Worm (Caenorhabditis elegans) whole organism, midembryonic: ENCODE results near the gene srx-47.

Experiments
- T22C8.4 ChIP-seq: fragments of 200-800 bp; sonication (Bioruptor generic); IDR thresholded peaks from 2 replicates; pipeline ENCODE4 v1.3.6; 2022; ENCODE audit warnings: missing genetic modification characterization, missing compliant biosample characterization
- cog-1 ChIP-seq: sonication (generic microtip); optimal IDR thresholded peaks from 2 replicates; lab custom pipeline; 2016; ENCODE audit warnings: missing genetic modification characterization, missing compliant biosample characterization
- flt-1 ChIP-seq: fragments of 200-800 bp; sonication (Bioruptor generic); IDR thresholded peaks from 2 replicates; pipeline ENCODE4 v1.3.6; 2022; ENCODE audit warnings: missing genetic modification characterization, missing compliant biosample characterization
- klf-2 ChIP-seq: fragments of 200-800 bp; sonication (Bioruptor generic); conservative IDR thresholded peaks from 2 replicates; pipeline ENCODE4 v1.3.6; 2022; ENCODE audit warnings: missing genetic modification reagents, missing genetic modification characterization, missing compliant biosample characterization
- med-1 ChIP-seq: sonication (generic microtip); optimal IDR thresholded peaks from 2 replicates; lab custom pipeline; 2017; ENCODE audit warnings: missing genetic modification characterization, mild to moderate bottlenecking, missing compliant biosample characterization, antibody characterized with exemption, missing genetic modification reagents; ENCODE audit not compliant: insufficient read depth
- ref-1 ChIP-seq: fragments of 200-800 bp; sonication (Bioruptor generic); conservative IDR thresholded peaks from 2 replicates; pipeline ENCODE4 v1.3.6; 2022; ENCODE audit warnings: missing genetic modification reagents, missing genetic modification characterization, missing compliant biosample characterization
- tab-1 ChIP-seq: fragments of 200-800 bp; sonication (Bioruptor generic); IDR thresholded peaks from 2 replicates; pipeline ENCODE4 v1.3.6; 2022; ENCODE audit warnings: missing genetic modification characterization, missing compliant biosample characterization
- ztf-23 ChIP-seq: fragments of 200-800 bp; sonication (Bioruptor generic); IDR thresholded peaks from 2 replicates; pipeline ENCODE4 v1.3.6; 2022; ENCODE audit warnings: missing genetic modification reagents, missing genetic modification characterization, missing compliant biosample characterization
- ztf-29 ChIP-seq: fragments of 200-800 bp; sonication (Bioruptor generic); IDR thresholded peaks from 2 replicates; pipeline ENCODE4 v1.3.6; 2022; ENCODE audit warnings: missing genetic modification reagents, missing genetic modification characterization, missing compliant biosample characterization

srx-47 gene

DNA sequence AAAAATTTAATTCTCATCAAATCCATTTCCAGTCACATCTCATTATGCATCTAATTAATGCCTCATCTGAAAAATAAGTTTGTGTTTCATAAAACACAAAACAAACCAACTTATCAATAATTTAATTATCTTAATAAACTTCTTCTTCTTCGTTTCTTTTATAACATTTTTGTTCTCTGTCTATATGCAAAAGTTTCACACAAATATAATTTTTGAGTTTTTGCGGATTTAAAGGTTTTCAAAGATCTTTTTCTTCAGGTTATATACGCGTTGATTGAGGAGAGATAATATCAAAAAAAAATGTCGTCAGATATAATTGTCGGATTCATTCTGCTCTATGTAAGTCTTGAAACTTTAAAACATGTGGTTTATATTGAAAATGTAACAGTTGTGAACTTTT, at the start of gene srx-47:
Gene srx-47, plus strand, starts transcription at position 301 of the 400 bp plus-strand sequence.
- TF ChIP-seq ztf-29 (GFP tag; lab: Robert Waterston, UW) (no peak), T22C8.4 (GFP tag; lab: Robert Waterston, UW) (no peak), ztf-23 (GFP tag; lab: Robert Waterston, UW) (no peak), med-1 (GFP tag; lab: Kevin White, UChicago) (no peak), ref-1 (GFP tag; lab: Robert Waterston, UW) (no peak), klf-2 (GFP tag; lab: Robert Waterston, UW) (no peak), flt-1 (no peak)

ce11 chrV:9303026-9303425, 46.8 kb upstream of the srx-47 start, which contains the start of gene nhr-39:
Gene nhr-39 (plus strand): TSS chrV:9303326.
- no peak for TF ChIP-seq ztf-29 (GFP tag; lab: Robert Waterston, UW)
- TF ChIP-seq tab-1 (GFP tag; lab: Robert Waterston, UW) = no peak
- no peak for TF ChIP-seq med-1 (GFP tag; lab: Kevin White, UChicago)
- no peak for TF ChIP-seq flt-1
- no peak for TF ChIP-seq ztf-23 (GFP tag; lab: Robert Waterston, UW)
- TF ChIP-seq klf-2 (GFP tag; lab: Robert Waterston, UW) = no peak
- TF ChIP-seq T22C8.4 (GFP tag; lab: Robert Waterston, UW) = no peak
- no peak for TF ChIP-seq ref-1 (GFP tag; lab: Robert Waterston, UW)
- TF ChIP-seq cog-1 (tag; lab: Kevin White, UChicago) = no peak

DNA sequence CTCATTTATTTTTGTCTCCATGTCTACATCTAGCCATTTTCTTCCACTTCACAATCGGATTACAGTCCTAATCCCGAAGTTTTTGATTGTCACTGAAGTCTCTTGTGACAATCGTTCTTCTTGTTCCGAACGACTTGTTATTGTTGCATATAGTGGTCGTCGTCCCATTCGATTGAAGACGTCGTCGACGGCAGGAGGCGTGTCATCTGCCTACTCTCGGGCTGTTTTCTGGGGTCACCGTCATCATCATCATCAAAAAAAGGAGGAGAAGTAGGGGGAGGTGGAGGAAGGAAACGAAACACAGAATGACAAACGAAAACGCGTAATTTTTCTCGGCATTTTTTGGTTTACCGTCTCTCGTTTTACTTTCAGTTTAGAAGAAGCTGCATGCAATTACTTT, 44.7 kb upstream of the srx-47 start, which contains the start of gene F44A2.3:
Gene F44A2.3, plus strand, starts transcription at position 301 of the 400 bp plus-strand sequence.
- no peak for TF ChIP-seq cog-1 (tag; lab: Kevin White, UChicago)
- no peak for TF ChIP-seq klf-2 (GFP tag; lab: Robert Waterston, UW)
- TF ChIP-seq ztf-23 (GFP tag; lab: Robert Waterston, UW) = no peak
- no peak for TF ChIP-seq T22C8.4 (GFP tag; lab: Robert Waterston, UW)
- no peak for TF ChIP-seq flt-1
- TF ChIP-seq med-1 (GFP tag; lab: Kevin White, UChicago) = no peak
- no peak for TF ChIP-seq tab-1 (GFP tag; lab: Robert Waterston, UW)
- TF ChIP-seq ztf-29 (GFP tag; lab: Robert Waterston, UW) = no peak
- no peak for TF ChIP-seq ref-1 (GFP tag; lab: Robert Waterston, UW)

ce11 chrV:9312377-9312776, 37.4 kb upstream of the srx-47 start:
- TF ChIP-seq T22C8.4 (GFP tag; lab: Robert Waterston, UW) = no peak
- TF ChIP-seq tab-1 (GFP tag; lab: Robert Waterston, UW) = no peak
- no peak for TF ChIP-seq med-1 (GFP tag; lab: Kevin White, UChicago)
- no peak for TF ChIP-seq klf-2 (GFP tag; lab: Robert Waterston, UW)
- TF ChIP-seq flt-1 = no peak

ce11 chrV:9314408-9314807, 35.4 kb upstream of the srx-47 start:
- no peak for TF ChIP-seq T22C8.4 (GFP tag; lab: Robert Waterston, UW)
- no peak for TF ChIP-seq ztf-23 (GFP tag; lab: Robert Waterston, UW)
- no peak for TF ChIP-seq cog-1 (tag; lab: Kevin White, UChicago)
- TF ChIP-seq flt-1 = no peak
- TF ChIP-seq tab-1 (GFP tag; lab: Robert Waterston, UW) = no peak
- TF ChIP-seq med-1 (GFP tag; lab: Kevin White, UChicago) = no peak
- no peak for TF ChIP-seq ztf-29 (GFP tag; lab: Robert Waterston, UW)
- TF ChIP-seq ref-1 (GFP tag; lab: Robert Waterston, UW) = no peak
- no peak for TF ChIP-seq klf-2 (GFP tag; lab: Robert Waterston, UW)

ce11 chrV:9316970-9317369, 32.8 kb upstream of the srx-47 start:
- no peak for TF ChIP-seq T22C8.4 (GFP tag; lab: Robert Waterston, UW)
- no peak for TF ChIP-seq klf-2 (GFP tag; lab: Robert Waterston, UW)
- no peak for TF ChIP-seq med-1 (GFP tag; lab: Kevin White, UChicago)
- TF ChIP-seq ref-1 (GFP tag; lab: Robert Waterston, UW) = no peak
- TF ChIP-seq flt-1 = no peak
- TF ChIP-seq ztf-29 (GFP tag; lab: Robert Waterston, UW) = no peak
- no peak for TF ChIP-seq ztf-23 (GFP tag; lab: Robert Waterston, UW)
- TF ChIP-seq cog-1 (tag; lab: Kevin White, UChicago) = no peak
- TF ChIP-seq tab-1 (GFP tag; lab: Robert Waterston, UW) = no peak

DNA sequence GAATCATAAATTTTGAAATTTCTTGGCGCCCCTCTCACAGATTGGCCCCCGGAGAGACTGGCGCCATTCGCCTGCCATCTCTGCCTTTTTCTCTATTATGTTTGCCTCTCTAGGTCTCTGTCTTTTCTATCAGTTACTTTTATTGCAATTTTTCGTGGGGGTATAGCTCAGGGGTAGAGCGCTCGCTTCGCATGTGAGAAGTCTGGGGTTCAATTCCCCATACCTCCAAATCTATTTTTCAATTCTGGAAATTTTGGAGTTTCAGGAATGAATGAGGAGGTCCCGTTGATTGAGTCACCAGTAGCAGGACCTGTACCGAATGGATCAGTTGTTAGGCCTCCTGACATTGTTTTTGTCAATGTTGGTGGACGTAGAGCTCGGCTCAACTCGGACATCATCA, 31.7 kb upstream of the srx-47 start, which contains the start of gene kvs-3:
Gene kvs-3, plus strand, starts transcription at position 266 of the 400 bp plus-strand sequence.
- TF ChIP-seq T22C8.4 (GFP tag; lab: Robert Waterston, UW) = peak; percentile 63
- TF ChIP-seq flt-1 = no peak
- TF ChIP-seq klf-2 (GFP tag; lab: Robert Waterston, UW) = 0 out of 2 replicates have a peak, but pooled peaks have one; percentile 47
- TF ChIP-seq cog-1 (tag; lab: Kevin White, UChicago) = no peak
- 0 out of 2 replicates have a peak, but pooled peaks have one; percentile 15 for TF ChIP-seq ref-1 (GFP tag; lab: Robert Waterston, UW)
- TF ChIP-seq tab-1 (GFP tag; lab: Robert Waterston, UW) = 0 out of 2 replicates have a peak, but pooled peaks have one; percentile 66
- no peak for TF ChIP-seq ztf-29 (GFP tag; lab: Robert Waterston, UW)
- TF ChIP-seq med-1 (GFP tag; lab: Kevin White, UChicago) = peak; percentile 26
- peak; percentile 82 for TF ChIP-seq ztf-23 (GFP tag; lab: Robert Waterston, UW)

DNA sequence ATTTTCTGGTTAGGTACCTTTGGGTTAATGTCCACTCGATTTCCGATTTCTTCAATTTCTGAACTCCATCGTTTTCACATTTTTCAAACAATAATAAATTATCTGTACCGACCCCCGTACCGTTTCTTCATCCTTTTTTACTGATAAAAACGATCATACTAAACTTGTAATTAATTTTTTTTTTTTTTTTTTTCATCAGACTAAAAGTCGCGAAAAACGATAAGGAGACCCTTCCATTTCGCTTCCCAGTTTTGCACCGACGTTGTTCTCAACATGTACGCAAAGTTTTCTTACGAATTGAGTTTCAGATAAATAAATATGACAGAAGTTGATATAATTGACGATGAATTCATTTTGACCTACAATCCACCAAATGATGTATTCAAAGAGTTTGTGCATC, 28.6 kb upstream of the srx-47 start, which contains the start of gene F44A2.7:
Gene F44A2.7, plus strand, starts transcription at position 301 of the 400 bp plus-strand sequence.
- TF ChIP-seq flt-1 = no peak
- no peak for TF ChIP-seq ztf-29 (GFP tag; lab: Robert Waterston, UW)
- TF ChIP-seq ztf-23 (GFP tag; lab: Robert Waterston, UW) = no peak
- no peak for TF ChIP-seq T22C8.4 (GFP tag; lab: Robert Waterston, UW)
- no peak for TF ChIP-seq ref-1 (GFP tag; lab: Robert Waterston, UW)
- no peak for TF ChIP-seq klf-2 (GFP tag; lab: Robert Waterston, UW)
- TF ChIP-seq med-1 (GFP tag; lab: Kevin White, UChicago) = no peak
- TF ChIP-seq tab-1 (GFP tag; lab: Robert Waterston, UW) = no peak
- TF ChIP-seq cog-1 (tag; lab: Kevin White, UChicago) = no peak

- TF ChIP-seq klf-2 (GFP tag; lab: Robert Waterston, UW) (no peak), ztf-29 (GFP tag; lab: Robert Waterston, UW) (no peak)
Measured at ce11 chrV:9322886-9323285, 26.9 kb upstream of the srx-47 start, which contains the start of gene tag-153. Gene tag-153 (plus strand): TSS chrV:9323085.
